Worm (Caenorhabditis elegans) whole organism, young adult: ENCODE data around the gene sek-3.

Experiments used
- B0336.3 ChIP-seq: fragments of 200-800 bp; sonication (Bioruptor generic); IDR thresholded peaks from 2 replicates; pipeline ENCODE4 v1.3.6; 2022; ENCODE audit warnings: missing genetic modification characterization, missing compliant biosample characterization
- F33H1.4 ChIP-seq: fragments of 200-800 bp; sonication (Bioruptor generic); IDR thresholded peaks from 2 replicates; pipeline ENCODE4 v1.3.6; 2022; ENCODE audit warnings: missing genetic modification reagents, missing genetic modification characterization, missing compliant biosample characterization
- F37B4.10 ChIP-seq: fragments of 200-800 bp; sonication (Bioruptor generic); IDR thresholded peaks from 2 replicates; pipeline ENCODE4 v1.3.6; 2022; ENCODE audit warnings: missing genetic modification characterization, missing compliant biosample characterization
- K11D2.4 ChIP-seq: fragments of 200-800 bp; sonication (Bioruptor generic); IDR thresholded peaks from 2 replicates; pipeline ENCODE4 v1.3.6; 2022; ENCODE audit warnings: missing genetic modification reagents, missing genetic modification characterization, missing compliant biosample characterization
- Y56A3A.18 ChIP-seq: fragments of 200-800 bp; sonication (Bioruptor generic); IDR thresholded peaks from 2 replicates; pipeline ENCODE4 v1.3.6; 2022; ENCODE audit warnings: missing genetic modification reagents, missing genetic modification characterization, missing compliant biosample characterization
- ZK185.1 ChIP-seq: sonication (generic microtip); optimal IDR thresholded peaks from 2 replicates; lab custom pipeline; 2016; ENCODE audit warnings: mild to moderate bottlenecking, missing genetic modification characterization, missing compliant biosample characterization; ENCODE audit not compliant: poor library complexity, severe bottlenecking
- akir-1 ChIP-seq: fragments of 200-800 bp; sonication (Bioruptor generic); optimal IDR thresholded peaks from 2 replicates; lab custom pipeline; 2018; ENCODE audit warnings: mild to moderate bottlenecking, missing genetic modification characterization, moderate library complexity, missing compliant biosample characterization
- attf-5 ChIP-seq: fragments of 200-800 bp; sonication (Bioruptor generic); optimal IDR thresholded peaks from 2 replicates; lab custom pipeline; 2018; ENCODE audit warnings: mild to moderate bottlenecking, missing genetic modification characterization, missing compliant biosample characterization
- bed-1 ChIP-seq: fragments of 200-800 bp; sonication (Bioruptor generic); IDR thresholded peaks from 2 replicates; pipeline ENCODE4 v1.3.6; 2022; ENCODE audit warnings: missing genetic modification reagents, missing genetic modification characterization, missing compliant biosample characterization
- bed-2 ChIP-seq: fragments of 200-800 bp; sonication (Bioruptor generic); IDR thresholded peaks from 2 replicates; pipeline ENCODE4 v1.3.6; 2022; ENCODE audit warnings: missing genetic modification reagents, missing genetic modification characterization, missing compliant biosample characterization
- cebp-1 ChIP-seq, 2 experiments: fragments of 200-800 bp in 1 of 2; sonication (Bioruptor generic) in 1 of 2; sonication (generic microtip) in 1 of 2; IDR thresholded peaks in 1 of 2; optimal IDR thresholded peaks in 1 of 2; 2 replicates each; pipeline versions ENCODE4 v1.3.6 to Lab custom; 2017 to 2022; ENCODE audit warnings: missing compliant biosample characterization in 2 of 2, missing genetic modification characterization in 2 of 2, mild to moderate bottlenecking in 1 of 2, missing genetic modification reagents in 1 of 2, moderate library complexity in 1 of 2
- cebp-2 ChIP-seq: fragments of 200-800 bp; sonication (Bioruptor generic); IDR thresholded peaks from 2 replicates; pipeline ENCODE4 v1.3.6; 2022; ENCODE audit warnings: missing genetic modification characterization, missing compliant biosample characterization
- chd-7 ChIP-seq: sonication (generic microtip); optimal IDR thresholded peaks from 2 replicates; lab custom pipeline; 2016; ENCODE audit warnings: mild to moderate bottlenecking, missing genetic modification characterization, moderate library complexity, missing compliant biosample characterization
- die-1 ChIP-seq: sonication (generic microtip); optimal IDR thresholded peaks from 2 replicates; lab custom pipeline; 2016; ENCODE audit warnings: missing genotype, mild to moderate bottlenecking, missing genetic modification characterization, missing compliant biosample characterization
- dox-1 ChIP-seq: fragments of 200-800 bp; sonication (Bioruptor generic); IDR thresholded peaks from 2 replicates; pipeline ENCODE4 v1.3.6; 2022; ENCODE audit warnings: missing genetic modification reagents, missing genetic modification characterization, missing compliant biosample characterization
- dpff-1 ChIP-seq: sonication (generic microtip); optimal IDR thresholded peaks from 2 replicates; lab custom pipeline; 2017; ENCODE audit warnings: mild to moderate bottlenecking, missing genetic modification characterization, missing compliant biosample characterization
- ekl-4 ChIP-seq: fragments of 200-800 bp; sonication (Bioruptor generic); IDR thresholded peaks from 2 replicates; pipeline ENCODE4 v1.3.6; 2022; ENCODE audit warnings: missing genetic modification reagents, missing genetic modification characterization, missing compliant biosample characterization
- ets-4 ChIP-seq: fragments of 200-800 bp; sonication (Bioruptor generic); optimal IDR thresholded peaks from 2 replicates; lab custom pipeline; 2018; ENCODE audit warnings: mild to moderate bottlenecking, missing genetic modification characterization, missing compliant biosample characterization
- fkh-3 ChIP-seq: sonication (generic microtip); optimal IDR thresholded peaks from 2 replicates; lab custom pipeline; 2016; ENCODE audit warnings: mild to moderate bottlenecking, missing genetic modification characterization, missing compliant biosample characterization
- hmg-1.2 ChIP-seq: fragments of 200-800 bp; sonication (Bioruptor generic); IDR thresholded peaks from 2 replicates; pipeline ENCODE4 v1.3.6; 2022; ENCODE audit warnings: missing genetic modification reagents, missing genetic modification characterization, missing compliant biosample characterization
- hmg-20 ChIP-seq: fragments of 200-800 bp; sonication (Bioruptor generic); IDR thresholded peaks from 2 replicates; pipeline ENCODE4 v1.3.6; 2022; ENCODE audit warnings: missing genetic modification reagents, missing genetic modification characterization, missing compliant biosample characterization
- let-607 ChIP-seq, 2 experiments: fragments of 200-800 bp in 1 of 2; sonication (Bioruptor generic) in 1 of 2; sonication (generic microtip) in 1 of 2; optimal IDR thresholded peaks; 2 replicates each; lab custom pipeline; 2016 to 2018; ENCODE audit warnings: mild to moderate bottlenecking in 2 of 2, missing compliant biosample characterization in 2 of 2, missing genetic modification characterization in 2 of 2, moderate library complexity in 2 of 2, missing genotype in 1 of 2
- lin-40 ChIP-seq: sonication (generic microtip); optimal IDR thresholded peaks from 2 replicates; lab custom pipeline; 2016; ENCODE audit warnings: missing genetic modification characterization, mild to moderate bottlenecking, missing compliant biosample characterization, missing genotype, missing genetic modification reagents
- lin-54 ChIP-seq: fragments of 200-800 bp; sonication (Bioruptor generic); optimal IDR thresholded peaks from 2 replicates; lab custom pipeline; 2018; ENCODE audit warnings: mild to moderate bottlenecking, missing genetic modification characterization, missing compliant biosample characterization
- mxl-1 ChIP-seq: sonication (generic microtip); optimal IDR thresholded peaks from 2 replicates; lab custom pipeline; 2016; ENCODE audit warnings: missing genetic modification characterization, missing compliant biosample characterization
- nhr-179 ChIP-seq: sonication (generic microtip); optimal IDR thresholded peaks from 2 replicates; lab custom pipeline; 2016; ENCODE audit warnings: mild to moderate bottlenecking, missing genetic modification characterization, missing compliant biosample characterization
- nhr-80 ChIP-seq: sonication (generic microtip); optimal IDR thresholded peaks from 2 replicates; lab custom pipeline; 2016; ENCODE audit warnings: missing genetic modification characterization, missing compliant biosample characterization
- nhr-90 ChIP-seq: sonication (generic microtip); optimal IDR thresholded peaks from 2 replicates; lab custom pipeline; 2016; ENCODE audit warnings: missing genotype, mild to moderate bottlenecking, missing genetic modification characterization, missing compliant biosample characterization
- pha-4 ChIP-seq: fragments of 150-350 bp; sonication (generic microtip); optimal IDR thresholded peaks from 2 replicates; lab custom pipeline; 2014; ENCODE audit warnings: missing biosample characterization, missing genetic modification reagents, missing genetic modification characterization
- repo-1 ChIP-seq: sonication (generic microtip); optimal IDR thresholded peaks from 2 replicates; lab custom pipeline; 2017; ENCODE audit warnings: mild to moderate bottlenecking, missing genetic modification characterization, missing compliant biosample characterization
- sdz-38 ChIP-seq: sonication (generic microtip); optimal IDR thresholded peaks from 2 replicates; lab custom pipeline; 2016; ENCODE audit warnings: missing genotype, missing genetic modification characterization, missing compliant biosample characterization
- tbx-9 ChIP-seq: sonication (generic microtip); optimal IDR thresholded peaks from 2 replicates; lab custom pipeline; 2016; ENCODE audit warnings: borderline replicate concordance, missing genetic modification characterization, inconsistent platforms, missing compliant biosample characterization
- unc-130 ChIP-seq: sonication (generic microtip); optimal IDR thresholded peaks from 2 replicates; lab custom pipeline; 2016; ENCODE audit warnings: missing genetic modification reagents, missing genetic modification characterization, missing compliant biosample characterization
- ztf-26 ChIP-seq: sonication (generic microtip); optimal IDR thresholded peaks from 2 replicates; lab custom pipeline; 2017; ENCODE audit warnings: missing genetic modification characterization, missing compliant biosample characterization
- ztf-3 ChIP-seq: fragments of 200-800 bp; sonication (Bioruptor generic); optimal IDR thresholded peaks from 2 replicates; lab custom pipeline; 2018; ENCODE audit warnings: mild to moderate bottlenecking, missing genetic modification characterization, missing compliant biosample characterization

sek-3 gene

ce11 chrX:5015775-5016174 lies 1.9 kb upstream of the sek-3 start, which contains the start of gene ZC449.8:
TSS of gene ZC449.8 (plus strand) at chrX:5016075.
- TF ChIP-seq B0336.3 (no peak), ztf-3 (GFP tag; lab: Kevin White, UChicago) (no peak), K11D2.4 (GFP tag; lab: Robert Waterston, UW) (no peak), sdz-38 (tag; lab: Kevin White, UChicago) (no peak), cebp-2 (GFP tag; lab: Robert Waterston, UW) (no peak), chd-7 (tag; lab: Kevin White, UChicago) (no peak), dpff-1 (tag; lab: Kevin White, UChicago) (no peak), F37B4.10 (GFP tag; lab: Robert Waterston, UW) (no peak), ztf-26 (tag; lab: Kevin White, UChicago) (no peak), hmg-1.2 (GFP tag; lab: Robert Waterston, UW) (no peak), lin-40 (tag; lab: Kevin White, UChicago) (no peak), die-1 (tag; lab: Kevin White, UChicago) (no peak), nhr-179 (tag; lab: Kevin White, UChicago) (no peak)

DNA sequence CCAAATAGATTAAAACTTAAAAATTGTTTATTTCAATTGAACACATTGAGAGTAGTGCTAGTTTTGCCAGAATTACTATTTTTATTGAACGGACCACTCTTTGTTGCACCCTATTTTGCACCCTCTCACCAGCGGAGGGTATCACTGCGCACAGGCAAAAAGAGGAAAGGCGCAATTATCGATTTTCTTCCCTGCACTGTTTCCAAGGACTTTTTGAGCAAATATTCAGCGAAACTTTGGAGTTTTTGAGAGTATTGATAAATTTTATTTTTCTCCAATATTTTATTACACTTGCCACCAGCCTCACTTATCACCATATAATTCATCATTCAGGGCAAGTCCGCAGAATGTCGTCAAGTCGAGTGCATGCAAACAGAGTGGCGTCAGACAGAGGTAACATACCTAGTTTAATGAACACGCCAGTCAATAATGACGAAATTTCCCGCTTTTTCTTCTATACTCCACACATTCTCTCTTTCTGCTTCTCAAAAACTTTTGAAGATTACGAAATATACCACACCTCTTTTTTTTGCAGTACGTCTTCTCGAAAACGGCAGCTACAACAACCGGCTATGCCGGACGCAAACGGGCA lies 467 bp downstream of the sek-3 start:
- TF ChIP-seq bed-2 (GFP tag; lab: Robert Waterston, UW) (no peak), cebp-1 (GFP tag; IDR thresholded peaks at IDR 0.05; lab: Robert Waterston, UW) (peak; percentile 85; the same call in 1 of the 2 replicates), cebp-1 (tag; optimal IDR thresholded peaks at IDR 0.05; lab: Kevin White, UChicago) (peak; percentile 96), akir-1 (GFP tag; lab: Kevin White, UChicago) (no peak), let-607 (tag; optimal IDR thresholded peaks at IDR 0.05; lab: Kevin White, UChicago) (peak; percentile 54 to 83), nhr-80 (tag; lab: Kevin White, UChicago) (peak; percentile 78), dox-1 (GFP tag; lab: Robert Waterston, UW) (0 out of 2 replicates have a peak, but pooled peaks have one; percentile 15), repo-1 (tag; lab: Kevin White, UChicago) (no peak), attf-5 (peak; percentile 35), unc-130 (GFP tag; lab: Kevin White, UChicago) (no peak)

ce11 chrX:5020996-5021395 lies 3.3 kb downstream of the sek-3 start, which contains the start of gene ZC449.2:
TSS of gene ZC449.2 (plus strand) at chrX:5021285.
- no peak for TF ChIP-seq F33H1.4
- TF ChIP-seq lin-54: no peak
- TF ChIP-seq fkh-3: no peak
- no peak for TF ChIP-seq mxl-1 (tag; lab: Kevin White, UChicago)
- no peak for TF ChIP-seq ets-4
- TF ChIP-seq hmg-20 (GFP tag; lab: Robert Waterston, UW): no peak
- TF ChIP-seq bed-1 (GFP tag; lab: Robert Waterston, UW): no peak
- TF ChIP-seq ZK185.1: no peak
- no peak for TF ChIP-seq tbx-9 (tag; lab: Kevin White, UChicago)
- TF ChIP-seq Y56A3A.18 (GFP tag; lab: Robert Waterston, UW): no peak
- no peak for TF ChIP-seq ekl-4 (GFP tag; lab: Robert Waterston, UW)
- TF ChIP-seq dox-1 (GFP tag; lab: Robert Waterston, UW): no peak
- no peak for TF ChIP-seq pha-4 (tag; lab: Kevin White, UChicago)
- no peak for TF ChIP-seq nhr-90
- TF ChIP-seq akir-1 (GFP tag; lab: Kevin White, UChicago): no peak
